Fruit fly (Drosophila melanogaster): ENCODE results near the gene CG14115.

DNA sequence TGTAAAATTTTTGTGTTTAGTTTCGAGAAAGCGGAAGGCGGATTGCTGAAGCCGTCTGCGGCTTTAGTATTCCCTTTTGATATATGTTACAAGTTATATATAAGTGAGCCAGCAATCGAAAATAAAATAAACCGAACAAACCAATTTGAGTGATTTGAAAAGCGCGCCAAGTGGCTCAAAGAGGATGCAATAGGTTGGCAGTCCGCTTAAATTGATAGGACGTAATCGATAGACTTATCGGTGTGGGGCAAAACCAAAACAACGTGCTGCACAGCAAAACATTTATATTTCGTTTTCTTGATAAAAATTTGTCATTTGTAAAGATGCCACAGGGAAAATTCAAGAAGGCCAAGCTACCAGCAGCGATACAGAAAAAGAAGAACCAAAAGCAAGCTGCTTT, 14.5 kb downstream of the CG14115 start, which contains the start of gene CG11279:
- TF ChIP-seq CG11617 (GFP tag; optimal IDR thresholded peaks at IDR 0.05), result no peak
- no peak for TF ChIP-seq CG33017 (tag; optimal IDR thresholded peaks at IDR 0.05)
- TF ChIP-seq kay (GFP tag; ENCODE audit: borderline replicate concordance), result no peak
- no peak for TF ChIP-seq cnc (optimal IDR thresholded peaks at IDR 0.05)
- no peak for TF ChIP-seq CG14711 (tag; optimal IDR thresholded peaks at IDR 0.05)
- no peak for TF ChIP-seq CG5204 (GFP tag; optimal IDR thresholded peaks at IDR 0.05)
- TF ChIP-seq CG7045 (GFP tag; optimal IDR thresholded peaks at IDR 0.05), result no peak
- TF ChIP-seq CG7101 (tag; optimal IDR thresholded peaks at IDR 0.05), result no peak
- no peak for TF ChIP-seq tj (GFP tag; optimal IDR thresholded peaks at IDR 0.05)
- no peak for TF ChIP-seq Clk (GFP tag; optimal IDR thresholded peaks at IDR 0.05)
- no peak for TF ChIP-seq Hr96 (GFP tag; optimal IDR thresholded peaks at IDR 0.05)
- no peak for TF ChIP-seq CG12768 (GFP tag; optimal IDR thresholded peaks at IDR 0.05)
- TF ChIP-seq cic (GFP tag; optimal IDR thresholded peaks at IDR 0.05), result no peak

All from whole organism, adult.